Worm (Caenorhabditis elegans): ENCODE data around the gene T25D10.4.

Gene T25D10.4

DNA sequence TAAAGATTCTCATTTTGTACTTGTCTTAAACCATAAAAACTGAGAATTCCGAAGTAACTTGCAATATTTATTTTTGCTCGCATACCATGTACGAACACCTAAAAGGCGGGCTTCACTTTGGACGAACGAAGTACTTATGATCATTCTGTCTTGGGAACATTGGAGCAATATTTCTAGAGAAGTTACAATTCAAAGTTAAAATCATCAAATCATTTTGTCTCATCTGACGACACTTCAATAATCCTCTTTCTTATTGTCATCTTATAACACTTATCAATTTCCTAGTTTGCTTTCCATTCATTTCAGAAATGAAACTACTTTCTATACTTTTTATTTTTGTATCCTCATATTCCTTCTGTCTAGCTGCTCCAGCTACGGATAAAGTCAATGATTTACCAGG is 43.4 kb downstream of the T25D10.4 start, which contains the start of gene ctsa-4.1:
Gene ctsa-4.1 (plus strand): TSS at position 301 of the 400 bp plus-strand sequence.
- no peak for TF ChIP-seq aly-2 (tag; optimal IDR thresholded peaks at IDR 0.05)
- TF ChIP-seq pha-4 (tag; optimal IDR thresholded peaks at IDR 0.05) = no peak
- TF ChIP-seq skn-1 (tag; optimal IDR thresholded peaks at IDR 0.05) = no peak
- TF ChIP-seq nhr-237 (tag; optimal IDR thresholded peaks at IDR 0.05) = no peak
- TF ChIP-seq eor-1 (tag; optimal IDR thresholded peaks at IDR 0.05) = no peak
- TF ChIP-seq fos-1 (tag; optimal IDR thresholded peaks at IDR 0.05) = no peak
- no peak for TF ChIP-seq ceh-28 (tag; optimal IDR thresholded peaks at IDR 0.05)
- no peak for TF ChIP-seq elt-2 (tag; optimal IDR thresholded peaks at IDR 0.05)
- no peak for TF ChIP-seq fkh-2 (tag; optimal IDR thresholded peaks at IDR 0.05)
- TF ChIP-seq ztf-11 (tag; optimal IDR thresholded peaks at IDR 0.05) = no peak
- no peak for TF ChIP-seq nfya-1 (tag; optimal IDR thresholded peaks at IDR 0.05; ENCODE audit: insufficient read depth)
- no peak for TF ChIP-seq nhr-43 (tag; optimal IDR thresholded peaks at IDR 0.05; ENCODE audit: poor library complexity, severe bottlenecking)
- no peak for TF ChIP-seq ZK546.5 (tag; optimal IDR thresholded peaks at IDR 0.05)
- no peak for TF ChIP-seq elt-3 (tag; optimal IDR thresholded peaks at IDR 0.05)
- no peak for TF ChIP-seq fkh-10 (GFP tag; optimal IDR thresholded peaks at IDR 0.05)
- TF ChIP-seq unc-39 (tag; optimal IDR thresholded peaks at IDR 0.05) = no peak
- TF ChIP-seq zag-1 (tag; optimal IDR thresholded peaks at IDR 0.05) = no peak

DNA sequence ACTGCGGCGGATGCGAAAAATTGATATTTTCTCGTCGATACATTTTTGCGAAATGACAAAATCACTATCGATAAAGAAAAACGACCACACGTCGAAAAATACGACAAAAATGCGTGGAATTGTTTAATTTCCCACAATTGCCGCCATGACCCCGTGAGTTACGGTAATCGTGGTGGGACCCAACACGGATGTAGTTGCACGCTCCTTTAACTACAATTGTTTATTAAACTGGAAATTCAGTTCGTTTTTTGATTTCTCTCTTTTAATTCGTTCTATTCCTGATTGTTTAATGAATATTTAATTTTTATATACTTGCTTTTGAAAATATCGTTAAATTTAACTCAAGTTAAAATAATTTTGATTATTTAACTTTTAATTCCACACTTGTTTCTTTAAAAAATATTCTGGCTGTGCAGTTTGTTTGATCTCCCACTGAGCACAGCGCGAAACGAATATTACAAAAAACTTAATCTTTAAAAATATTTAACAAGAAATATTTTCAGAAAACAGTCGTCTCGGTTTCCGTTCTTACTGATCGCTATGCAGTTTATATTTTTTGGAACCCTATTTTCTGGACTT is 44.8 kb downstream of the T25D10.4 start, which contains the start of the genes ani-2 and clec-88:
Gene ani-2 (minus strand): TSS at position 131 of the 579 bp plus-strand sequence.
Gene clec-88 (plus strand): TSS at position 486 of the 579 bp plus-strand sequence.
- TF ChIP-seq mdl-1 (tag; optimal IDR thresholded peaks at IDR 0.05) = no peak
- no peak for TF ChIP-seq fkh-10 (GFP tag; optimal IDR thresholded peaks at IDR 0.05)
- TF ChIP-seq nhr-11 (tag; optimal IDR thresholded peaks at IDR 0.05) = no peak
- TF ChIP-seq nhr-12 (tag; optimal IDR thresholded peaks at IDR 0.05) = no peak

DNA sequence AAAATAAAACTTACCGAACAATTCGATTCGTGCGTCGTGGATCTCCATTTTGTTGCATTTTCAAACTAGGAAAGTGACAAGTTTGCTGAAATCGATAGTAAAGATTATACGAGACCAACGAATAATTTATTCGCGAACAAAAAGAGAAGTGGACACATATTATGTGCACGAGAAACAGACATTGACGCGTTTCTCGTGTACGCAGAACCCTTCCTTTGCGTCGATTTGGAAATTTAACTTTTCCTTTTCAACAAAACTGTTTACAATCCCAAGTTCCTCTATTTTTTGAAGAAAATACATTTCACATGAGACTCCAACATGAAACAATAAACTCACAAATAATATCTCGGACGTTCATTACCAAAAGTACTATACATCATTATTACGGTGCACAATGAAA is 49.3 kb downstream of the T25D10.4 start, which contains the start of gene K10B2.4:
Gene K10B2.4 (minus strand): TSS at position 138 of the 400 bp plus-strand sequence.
- TF ChIP-seq nhr-25 (tag; optimal IDR thresholded peaks at IDR 0.05) (peak; percentile 67), nhr-12 (tag; optimal IDR thresholded peaks at IDR 0.05) (no peak), lin-15B (tag; optimal IDR thresholded peaks at IDR 0.05) (peak; percentile 76), ama-1 (optimal IDR thresholded peaks at IDR 0.05) (peak; percentile 13), aly-2 (tag; optimal IDR thresholded peaks at IDR 0.05) (no peak), pqm-1 (tag; optimal IDR thresholded peaks at IDR 0.05) (no peak), skn-1 (tag; optimal IDR thresholded peaks at IDR 0.05) (no peak), eor-1 (tag; optimal IDR thresholded peaks at IDR 0.05) (no peak), elt-3 (tag; optimal IDR thresholded peaks at IDR 0.05) (no peak), egl-27 (tag; optimal IDR thresholded peaks at IDR 0.05) (no peak), pha-4 (tag; optimal IDR thresholded peaks at IDR 0.05) (peak; percentile 85), ceh-28 (tag; optimal IDR thresholded peaks at IDR 0.05) (peak; percentile 21), unc-39 (tag; optimal IDR thresholded peaks at IDR 0.05) (no peak), mdl-1 (tag; optimal IDR thresholded peaks at IDR 0.05) (no peak), lsy-12 (tag; optimal IDR thresholded peaks at IDR 0.05) (peak; percentile 43), nhr-23 (tag; optimal IDR thresholded peaks at IDR 0.05) (peak; percentile 71), nhr-77 (tag; optimal IDR thresholded peaks at IDR 0.05) (no peak), snpc-4 (tag; optimal IDR thresholded peaks at IDR 0.05) (peak; percentile 78), nhr-237 (tag; optimal IDR thresholded peaks at IDR 0.05) (no peak), nhr-76 (tag; optimal IDR thresholded peaks at IDR 0.05) (no peak), nhr-67 (tag; optimal IDR thresholded peaks at IDR 0.05) (no peak), tbx-2 (tag; optimal IDR thresholded peaks at IDR 0.05) (no peak), jun-1 (tag; optimal IDR thresholded peaks at IDR 0.05) (no peak), ceh-82 (tag; optimal IDR thresholded peaks at IDR 0.05) (no peak), nhr-11 (tag; optimal IDR thresholded peaks at IDR 0.05) (no peak), R02D3.7 (tag; optimal IDR thresholded peaks at IDR 0.05) (no peak), lin-39 (tag; optimal IDR thresholded peaks at IDR 0.05) (peak; percentile 45), sea-2 (GFP tag; optimal IDR thresholded peaks at IDR 0.05) (no peak), mml-1 (tag; optimal IDR thresholded peaks at IDR 0.05) (no peak), hmg-11 (tag; optimal IDR thresholded peaks at IDR 0.05) (peak; percentile 56), ceh-9 (tag; optimal IDR thresholded peaks at IDR 0.05) (no peak), nhr-28 (tag; optimal IDR thresholded peaks at IDR 0.05) (no peak), nfya-1 (tag; optimal IDR thresholded peaks at IDR 0.05; ENCODE audit: insufficient read depth) (peak; percentile 73), elt-2 (tag; optimal IDR thresholded peaks at IDR 0.05) (peak; percentile 40), ztf-4 (tag; optimal IDR thresholded peaks at IDR 0.05) (no peak)
